Worm (Caenorhabditis elegans) whole organism, L1 larva: ENCODE results near the gene C54E4.1.
A peak's percentile ranks its signal among the peaks of the same experiment; 100 is the strongest.

Source experiments
- F16B12.6 ChIP-seq: fragments of 150-350 bp; optimal IDR thresholded peaks from 2 replicates; lab custom pipeline; 2014; ENCODE audit warnings: missing biosample characterization, missing genetic modification characterization
- Y116A8C.19 ChIP-seq: sonication (generic microtip); optimal IDR thresholded peaks from 2 replicates; lab custom pipeline; 2016; ENCODE audit warnings: missing compliant biosample characterization, missing genetic modification characterization, borderline replicate concordance
- aha-1 ChIP-seq: fragments of 150-350 bp; optimal IDR thresholded peaks from 2 replicates; lab custom pipeline; 2014; ENCODE audit warnings: missing biosample characterization, missing genetic modification characterization
- ama-1 ChIP-seq: fragments of 150-350 bp; optimal IDR thresholded peaks from 2 replicates; lab custom pipeline; 2014
- blmp-1 ChIP-seq: fragments of 150-350 bp; optimal IDR thresholded peaks from 2 replicates; lab custom pipeline; 2014; ENCODE audit warnings: missing biosample characterization, missing genetic modification characterization
- ceh-82 ChIP-seq, 3 experiments: fragments of 150-350 bp in 1 of 3; sonication (generic microtip) in 2 of 3; optimal IDR thresholded peaks; 2 replicates each; lab custom pipeline; 2014 to 2017; ENCODE audit warnings: missing biosample characterization in 3 of 3, missing genetic modification characterization in 3 of 3
- ceh-90 ChIP-seq: sonication (generic microtip); optimal IDR thresholded peaks from 2 replicates; lab custom pipeline; 2016; ENCODE audit warnings: missing genetic modification characterization, missing compliant biosample characterization
- ces-1 ChIP-seq: fragments of 150-350 bp; optimal IDR thresholded peaks from 2 replicates; lab custom pipeline; 2014; ENCODE audit warnings: missing biosample characterization, missing genetic modification reagents, missing genetic modification characterization
- dpl-1 ChIP-seq, 3 experiments: fragments of 150-350 bp in 2 of 3; sonication (generic microtip) in 1 of 3; optimal IDR thresholded peaks; 2 replicates each; lab custom pipeline; 2014 to 2017; ENCODE audit warnings: missing biosample characterization in 3 of 3, missing genetic modification characterization in 3 of 3, missing genetic modification reagents in 3 of 3
- dsc-1 ChIP-seq: sonication (generic microtip); optimal IDR thresholded peaks from 2 replicates; lab custom pipeline; 2016; ENCODE audit warnings: mild to moderate bottlenecking, missing genetic modification characterization, missing compliant biosample characterization
- efl-1 ChIP-seq, 4 experiments: fragments of 150-350 bp; optimal IDR thresholded peaks in 3 of 4; peaks in 1 of 4; 1 replicate in 1 of 4; 2 replicates in 3 of 4; lab custom pipeline; 2014; ENCODE audit warnings: missing biosample characterization in 2 of 4, missing genetic modification characterization in 2 of 4, missing genetic modification reagents in 2 of 4
- egl-13 ChIP-seq: sonication (generic microtip); optimal IDR thresholded peaks from 2 replicates; lab custom pipeline; 2016; ENCODE audit warnings: missing genotype, missing genetic modification reagents, missing genetic modification characterization, missing compliant biosample characterization
- elt-3 ChIP-seq, 6 experiments: fragments of 150-350 bp in 1 of 6; sonication (generic microtip); optimal IDR thresholded peaks; 2 replicates each; lab custom pipeline; 2017 to 2018; ENCODE audit warnings: missing biosample characterization in 6 of 6, missing genetic modification characterization in 6 of 6, inconsistent platforms in 1 of 6
- ets-5 ChIP-seq: fragments of 200-800 bp; sonication (Bioruptor generic); IDR thresholded peaks from 2 replicates; pipeline ENCODE4 v1.3.6; 2022; ENCODE audit warnings: missing genetic modification characterization, missing compliant biosample characterization
- fkh-10 ChIP-seq: sonication (generic microtip); optimal IDR thresholded peaks from 2 replicates; lab custom pipeline; 2017; ENCODE audit warnings: missing biosample characterization, missing genetic modification reagents, missing genetic modification characterization
- fkh-8 ChIP-seq: sonication (generic microtip); optimal IDR thresholded peaks from 2 replicates; lab custom pipeline; 2016; ENCODE audit warnings: mild to moderate bottlenecking, missing genetic modification characterization, missing compliant biosample characterization
- fos-1 ChIP-seq: fragments of 150-350 bp; optimal IDR thresholded peaks from 2 replicates; lab custom pipeline; 2014; ENCODE audit warnings: missing biosample characterization, missing genetic modification characterization
- grh-1 ChIP-seq: fragments of 200-800 bp; sonication (Bioruptor generic); IDR thresholded peaks from 2 replicates; pipeline ENCODE4 v1.3.6; 2022; ENCODE audit warnings: missing genetic modification reagents, missing genetic modification characterization, missing compliant biosample characterization
- jun-1 ChIP-seq: fragments of 150-350 bp; optimal IDR thresholded peaks from 2 replicates; lab custom pipeline; 2014; ENCODE audit warnings: missing biosample characterization, missing genetic modification reagents, missing genetic modification characterization
- lin-35 ChIP-seq, 2 experiments: fragments of 150-350 bp; optimal IDR thresholded peaks; 2 replicates each; lab custom pipeline; 2014; ENCODE audit warnings: missing biosample characterization in 2 of 2, missing genetic modification characterization in 2 of 2, missing genetic modification reagents in 2 of 2
- lin-39 ChIP-seq: fragments of 150-350 bp; optimal IDR thresholded peaks from 2 replicates; lab custom pipeline; 2014; ENCODE audit warnings: missing biosample characterization, missing genetic modification reagents, missing genetic modification characterization
- lir-3 ChIP-seq: sonication (generic microtip); optimal IDR thresholded peaks from 2 replicates; lab custom pipeline; 2016; ENCODE audit warnings: mild to moderate bottlenecking, missing genetic modification characterization, moderate library complexity, missing compliant biosample characterization; ENCODE audit not compliant: poor library complexity
- lsy-2 ChIP-seq, 2 experiments: fragments of 150-350 bp; optimal IDR thresholded peaks; 2 replicates each; lab custom pipeline; 2014; ENCODE audit warnings: missing biosample characterization in 2 of 2, missing genetic modification characterization in 2 of 2
- mdl-1 ChIP-seq, 2 experiments: fragments of 150-350 bp; optimal IDR thresholded peaks; 2 replicates each; lab custom pipeline; 2014 to 2017; ENCODE audit warnings: missing biosample characterization in 2 of 2, missing genetic modification characterization in 2 of 2, inconsistent platforms in 1 of 2
- mep-1 ChIP-seq: fragments of 150-350 bp; optimal IDR thresholded peaks from 2 replicates; lab custom pipeline; 2014; ENCODE audit warnings: missing biosample characterization, missing genetic modification characterization
- nhr-12 ChIP-seq: sonication (generic microtip); optimal IDR thresholded peaks from 2 replicates; lab custom pipeline; 2017; ENCODE audit warnings: missing biosample characterization, missing genetic modification characterization
- nhr-20 ChIP-seq: sonication (generic microtip); optimal IDR thresholded peaks from 2 replicates; lab custom pipeline; 2016; ENCODE audit warnings: mild to moderate bottlenecking, missing genetic modification characterization, missing compliant biosample characterization
- nhr-71 ChIP-seq: sonication (generic microtip); optimal IDR thresholded peaks from 2 replicates; lab custom pipeline; 2016; ENCODE audit warnings: mild to moderate bottlenecking, missing genetic modification characterization, moderate library complexity, missing compliant biosample characterization
- nhr-84 ChIP-seq: sonication (generic microtip); optimal IDR thresholded peaks from 2 replicates; lab custom pipeline; 2017; ENCODE audit warnings: missing biosample characterization, missing genetic modification characterization
- nhr-85 ChIP-seq: sonication (generic microtip); peaks from one replicate; lab custom pipeline; 2016; ENCODE audit warnings: missing genetic modification characterization, inconsistent platforms, missing compliant biosample characterization
- nhr-90 ChIP-seq: sonication (generic microtip); optimal IDR thresholded peaks from 2 replicates; lab custom pipeline; 2016; ENCODE audit warnings: mild to moderate bottlenecking, missing genetic modification characterization, missing compliant biosample characterization; ENCODE audit not compliant: poor library complexity
- pag-3 ChIP-seq: sonication (generic microtip); optimal IDR thresholded peaks from 2 replicates; lab custom pipeline; 2017; ENCODE audit warnings: missing genetic modification characterization, mild to moderate bottlenecking, missing compliant biosample characterization, antibody characterized with exemption, borderline replicate concordance; ENCODE audit not compliant: insufficient read depth
- pqm-1 ChIP-seq: sonication (generic microtip); optimal IDR thresholded peaks from 3 replicates; lab custom pipeline; 2017; ENCODE audit warnings: missing biosample characterization, missing genetic modification characterization
- rnt-1 ChIP-seq: sonication (generic microtip); optimal IDR thresholded peaks from 2 replicates; lab custom pipeline; 2016; ENCODE audit warnings: mild to moderate bottlenecking, missing genetic modification characterization, moderate library complexity, missing compliant biosample characterization
- skn-1 ChIP-seq: fragments of 150-350 bp; optimal IDR thresholded peaks from 2 replicates; lab custom pipeline; 2014; ENCODE audit warnings: missing biosample characterization, missing genetic modification characterization
- snu-23 ChIP-seq: sonication (generic microtip); optimal IDR thresholded peaks from 2 replicates; lab custom pipeline; 2016; ENCODE audit warnings: missing genetic modification characterization, missing compliant biosample characterization
- sox-4 ChIP-seq: sonication (generic microtip); optimal IDR thresholded peaks from 2 replicates; lab custom pipeline; 2016; ENCODE audit warnings: missing genetic modification characterization, missing compliant biosample characterization
- sup-37 ChIP-seq: fragments of 200-800 bp; sonication (Bioruptor generic); optimal IDR thresholded peaks from 2 replicates; lab custom pipeline; 2018; ENCODE audit warnings: mild to moderate bottlenecking, missing genetic modification characterization, missing compliant biosample characterization
- unc-130 ChIP-seq: fragments of 150-350 bp; optimal IDR thresholded peaks from 2 replicates; lab custom pipeline; 2017; ENCODE audit warnings: missing biosample characterization, missing genetic modification characterization, inconsistent platforms
- unc-30 ChIP-seq: sonication (generic microtip); optimal IDR thresholded peaks from 2 replicates; lab custom pipeline; 2017; ENCODE audit warnings: missing biosample characterization, missing genetic modification characterization
- unc-62 ChIP-seq: fragments of 150-350 bp; optimal IDR thresholded peaks from 2 replicates; lab custom pipeline; 2014; ENCODE audit warnings: missing biosample characterization, missing genetic modification reagents, missing genetic modification characterization
- unc-86 ChIP-seq: sonication (generic microtip); optimal IDR thresholded peaks from 2 replicates; lab custom pipeline; 2016; ENCODE audit warnings: missing genetic modification characterization, missing compliant biosample characterization
- vab-15 ChIP-seq: sonication (generic microtip); optimal IDR thresholded peaks from 2 replicates; lab custom pipeline; 2017; ENCODE audit warnings: missing genotype, mild to moderate bottlenecking, missing genetic modification characterization, missing compliant biosample characterization
- xbp-1 ChIP-seq: sonication (generic microtip); optimal IDR thresholded peaks from 2 replicates; lab custom pipeline; 2016; ENCODE audit warnings: missing genetic modification characterization, missing compliant biosample characterization
- zag-1 ChIP-seq: fragments of 150-350 bp; optimal IDR thresholded peaks from 2 replicates; lab custom pipeline; 2014; ENCODE audit warnings: missing biosample characterization, missing genetic modification characterization
- zip-4 ChIP-seq: fragments of 200-800 bp; sonication (Bioruptor generic); optimal IDR thresholded peaks from 2 replicates; lab custom pipeline; 2018; ENCODE audit warnings: mild to moderate bottlenecking, missing genetic modification characterization, moderate library complexity, missing compliant biosample characterization
- ztf-11 ChIP-seq, 2 experiments: sonication (generic microtip); optimal IDR thresholded peaks; 2 replicates each; lab custom pipeline; 2016 to 2017; ENCODE audit warnings: missing genetic modification characterization in 2 of 2, missing biosample characterization in 1 of 2, missing compliant biosample characterization in 1 of 2
- ztf-4 ChIP-seq: fragments of 150-350 bp; optimal IDR thresholded peaks from 2 replicates; lab custom pipeline; 2014; ENCODE audit warnings: missing biosample characterization, missing genetic modification characterization

The C54E4.1 gene

DNA sequence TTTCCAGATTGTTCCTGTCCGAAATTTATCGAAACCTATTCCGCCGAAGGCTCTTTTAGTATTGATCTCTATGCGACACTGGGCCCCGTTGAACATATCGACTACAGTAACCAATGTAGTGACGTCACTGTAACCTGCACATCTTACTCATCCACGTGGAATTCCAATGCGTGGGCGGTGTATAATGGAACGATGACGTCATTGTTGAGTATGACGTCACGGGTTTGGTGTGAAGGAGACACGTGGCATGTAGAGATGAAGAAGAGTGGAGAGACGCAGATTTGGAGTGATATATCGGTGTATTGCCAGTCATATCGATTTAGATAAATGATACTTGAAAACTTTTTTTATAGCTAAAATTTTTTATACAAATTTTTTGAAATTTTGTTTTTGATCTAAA is 5.1 kb upstream of the C54E4.1 start:
- no peak for TF ChIP-seq efl-1 (optimal IDR thresholded peaks at IDR 0.05; lab: Kevin White, UChicago)
- no peak for TF ChIP-seq efl-1 (GFP tag; optimal IDR thresholded peaks at IDR 0.05 in 1 of 2; lab: Kevin White, UChicago)
- TF ChIP-seq unc-30 = no peak
- no peak for TF ChIP-seq nhr-12 (tag; lab: Kevin White, UChicago)
- no peak for TF ChIP-seq lir-3 (tag; lab: Kevin White, UChicago)
- TF ChIP-seq lsy-2 (tag; optimal IDR thresholded peaks at IDR 0.05; lab: Kevin White, UChicago) = no peak
- TF ChIP-seq unc-62 (GFP tag; lab: Kevin White, UChicago) = no peak
- no peak for TF ChIP-seq ztf-11 (tag; optimal IDR thresholded peaks at IDR 0.05; lab: Kevin White, UChicago)

DNA sequence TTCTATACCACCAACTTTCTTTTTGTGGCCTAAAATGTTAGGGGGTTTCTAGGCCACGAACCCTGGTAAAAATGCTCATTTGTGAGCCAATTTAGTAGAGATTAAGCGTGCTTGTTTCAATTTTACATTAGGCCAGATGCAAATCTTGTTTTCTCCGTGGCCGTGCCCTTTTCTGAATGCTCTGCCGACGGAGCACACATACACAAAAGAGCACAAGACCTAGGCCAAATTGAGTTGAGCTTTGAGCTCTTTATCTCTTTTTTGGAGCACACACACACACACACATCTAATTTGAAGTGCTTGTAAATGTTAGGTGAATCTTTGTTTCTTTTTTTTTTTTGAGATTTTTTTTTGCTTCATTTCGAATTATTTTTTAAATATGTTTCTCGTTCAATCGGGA is 2.5 kb upstream of the C54E4.1 start:
- TF ChIP-seq lin-35 (GFP tag; optimal IDR thresholded peaks at IDR 0.05; lab: Kevin White, UChicago) (no peak), pag-3 (no peak), Y116A8C.19 (tag; lab: Kevin White, UChicago) (no peak), fkh-10 (GFP tag; lab: Kevin White, UChicago) (peak; percentile 68), unc-62 (GFP tag; lab: Kevin White, UChicago) (no peak)
- TF ChIP-seq, all 84 proteins: peak for 1

DNA sequence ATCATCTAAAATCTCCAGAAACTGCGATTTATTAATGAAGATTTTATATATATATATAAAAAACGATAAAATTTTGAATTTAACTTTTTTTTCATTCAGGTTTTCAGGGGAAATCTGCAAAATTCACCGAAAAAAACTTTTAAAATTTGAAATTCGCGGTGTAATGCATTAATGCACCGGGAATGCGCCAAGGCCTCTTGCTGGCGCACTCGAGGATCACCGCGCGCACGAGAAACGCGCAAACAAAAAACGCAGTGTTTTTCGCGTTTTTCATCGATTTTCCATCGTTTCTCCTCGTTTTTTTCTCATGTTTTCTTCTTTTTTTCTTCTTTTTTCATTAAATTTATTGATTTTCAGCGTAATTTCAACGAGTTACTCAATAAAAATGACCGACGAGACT is 2.2 kb downstream of the C54E4.1 start, which contains the start of gene hrpu-2:
TSS of gene hrpu-2 (plus strand) at position 352 of the 400 bp plus-strand sequence.
- no peak for TF ChIP-seq ets-5 (GFP tag; lab: Robert Waterston, UW)
- TF ChIP-seq jun-1 (tag; lab: Kevin White, UChicago) = peak; percentile 85
- TF ChIP-seq dpl-1 (GFP tag; optimal IDR thresholded peaks at IDR 0.05; lab: Kevin White, UChicago) = peak; percentile 98
- peak; percentile 62 for TF ChIP-seq F16B12.6 (tag; lab: Kevin White, UChicago)
- TF ChIP-seq dsc-1 = peak; percentile 91
- peak; percentile 35 for TF ChIP-seq aha-1 (tag; lab: Kevin White, UChicago)
- TF ChIP-seq zip-4 = peak; percentile 84
- no peak for TF ChIP-seq pag-3
- TF ChIP-seq fkh-10 (GFP tag; lab: Kevin White, UChicago) = peak; percentile 77
- peak; percentile 86 for TF ChIP-seq xbp-1
- TF ChIP-seq ama-1 = peak; percentile 50
- TF ChIP-seq zag-1 (tag; lab: Kevin White, UChicago) = no peak
- peak; percentile 75 for TF ChIP-seq ztf-4 (tag; lab: Kevin White, UChicago)
- peak; percentile 83 for TF ChIP-seq egl-13 (tag; lab: Kevin White, UChicago)
- no peak for TF ChIP-seq pqm-1 (tag; lab: Kevin White, UChicago)
- no peak for TF ChIP-seq vab-15
- peak; percentile 86 to 94 (median 93) for TF ChIP-seq ceh-82 (tag; optimal IDR thresholded peaks at IDR 0.05; lab: Kevin White, UChicago)
- peak; percentile 67 for TF ChIP-seq ceh-90 (tag; lab: Kevin White, UChicago)
- no peak for TF ChIP-seq nhr-84 (tag; lab: Kevin White, UChicago)
- peak; percentile 89 for TF ChIP-seq nhr-85 (tag; lab: Kevin White, UChicago)
- peak; percentile 91 for TF ChIP-seq grh-1
- TF ChIP-seq sox-4 = peak; percentile 80
- TF ChIP-seq ces-1 (GFP tag; lab: Kevin White, UChicago) = no peak
- peak; percentile 84 for TF ChIP-seq sup-37 (GFP tag; lab: Kevin White, UChicago)
- peak; percentile 90 for TF ChIP-seq lin-39 (tag; lab: Kevin White, UChicago)
- TF ChIP-seq nhr-20 (tag; lab: Kevin White, UChicago) = peak; percentile 83
- TF ChIP-seq lsy-2 (tag; optimal IDR thresholded peaks at IDR 0.05; lab: Kevin White, UChicago) = peak; percentile 91 to 93
- TF ChIP-seq fkh-8 = peak; percentile 85
- TF ChIP-seq skn-1 (tag; lab: Kevin White, UChicago) = peak; percentile 80
- TF ChIP-seq rnt-1 (tag; lab: Kevin White, UChicago) = peak; percentile 96
- TF ChIP-seq elt-3 (tag; optimal IDR thresholded peaks at IDR 0.05; lab: Kevin White, UChicago) = peak in 2 of 6 experiments; percentile 54 to 77
- TF ChIP-seq snu-23 (GFP tag; lab: Kevin White, UChicago) = peak; percentile 92
- TF ChIP-seq mdl-1 (tag; optimal IDR thresholded peaks at IDR 0.05; lab: Kevin White, UChicago) = peak in 1 of 2 experiments; percentile 80
- peak; percentile 90 for TF ChIP-seq nhr-90
- TF ChIP-seq unc-86 = peak; percentile 88
- TF ChIP-seq fos-1 (tag; lab: Kevin White, UChicago) = peak; percentile 84
- peak; percentile 11 for TF ChIP-seq unc-130 (tag; lab: Kevin White, UChicago)
- peak; percentile 94 for TF ChIP-seq nhr-71 (tag; lab: Kevin White, UChicago)
- peak; percentile 94 for TF ChIP-seq mep-1 (tag; lab: Kevin White, UChicago)
- peak; percentile 58 for TF ChIP-seq blmp-1
